Worm (Caenorhabditis elegans) whole organism, L2 larva: Measurements from ENCODE around the gene F27B3.6.

Experiments used
- dmd-4 ChIP-seq: sonication (generic microtip); optimal IDR thresholded peaks from 2 replicates; lab custom pipeline; 2017; ENCODE audit warnings: missing biosample characterization, missing genetic modification characterization
- fos-1 ChIP-seq: fragments of 150-350 bp; optimal IDR thresholded peaks from 2 replicates; lab custom pipeline; 2014; ENCODE audit warnings: missing biosample characterization, missing genetic modification characterization
- lsy-2 ChIP-seq, 2 experiments: fragments of 150-350 bp in 1 of 2; sonication (generic microtip) in 1 of 2; optimal IDR thresholded peaks; 2 replicates each; lab custom pipeline; 2014 to 2017; ENCODE audit warnings: missing biosample characterization in 2 of 2, missing genetic modification characterization in 2 of 2
- mab-5 ChIP-seq: fragments of 150-350 bp; optimal IDR thresholded peaks from 2 replicates; lab custom pipeline; 2014; ENCODE audit warnings: missing biosample characterization, missing genetic modification characterization
- mdl-1 ChIP-seq, 2 experiments: fragments of 150-350 bp in 1 of 2; sonication (generic microtip) in 1 of 2; optimal IDR thresholded peaks; 2 replicates each; lab custom pipeline; 2017; ENCODE audit warnings: missing biosample characterization in 2 of 2, missing genetic modification characterization in 2 of 2
- ztf-11 ChIP-seq: sonication (generic microtip); optimal IDR thresholded peaks from 2 replicates; lab custom pipeline; 2017; ENCODE audit warnings: missing biosample characterization, missing genetic modification characterization

DNA sequence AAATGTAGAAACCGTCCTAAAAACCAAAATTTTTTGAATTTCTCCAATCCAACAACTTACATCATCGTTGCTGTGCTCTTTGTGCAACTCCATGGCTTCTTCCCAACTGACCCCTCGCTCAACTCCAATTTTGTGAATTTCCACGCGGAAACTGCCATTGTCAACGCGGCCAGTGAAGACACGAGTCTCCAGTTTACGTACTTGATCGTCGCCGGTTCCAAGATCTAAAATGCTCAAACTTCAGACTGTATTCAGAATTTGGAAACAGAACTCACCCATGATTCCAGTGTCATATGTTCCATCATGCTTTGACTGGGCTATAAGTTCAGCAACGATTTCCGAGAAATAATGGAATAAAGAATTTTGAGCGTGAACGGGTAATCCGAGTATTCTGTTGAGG, 15.7 kb upstream of the F27B3.6 start:
- TF ChIP-seq mab-5 (tag; lab: Kevin White, UChicago), result no peak
- no peak for TF ChIP-seq dmd-4 (tag; lab: Kevin White, UChicago)
- TF ChIP-seq fos-1 (tag; lab: Kevin White, UChicago), result no peak
- TF ChIP-seq lsy-2 (tag; optimal IDR thresholded peaks at IDR 0.05; lab: Kevin White, UChicago), result no peak
- TF ChIP-seq ztf-11 (tag; lab: Kevin White, UChicago), result no peak
- no peak for TF ChIP-seq mdl-1 (tag; optimal IDR thresholded peaks at IDR 0.05; lab: Kevin White, UChicago)
